Worm (Caenorhabditis elegans) whole organism, L4 larva: ENCODE results near the gene mdt-30.

Experiments used
- D1046.2 ChIP-seq: fragments of 200-800 bp; sonication (Bioruptor generic); IDR thresholded peaks from 2 replicates; pipeline ENCODE4 v1.3.6; 2022; ENCODE audit warnings: missing genetic modification characterization, missing compliant biosample characterization
- F44E2.7 ChIP-seq: fragments of 200-800 bp; sonication (Bioruptor generic); IDR thresholded peaks from 2 replicates; pipeline ENCODE4 v2.1.2; 2022; ENCODE audit warnings: missing genetic modification characterization, missing compliant biosample characterization
- F49E8.2 ChIP-seq: sonication (generic microtip); optimal IDR thresholded peaks from 2 replicates; lab custom pipeline; 2016; ENCODE audit warnings: missing compliant biosample characterization, mild to moderate bottlenecking, missing genetic modification characterization, borderline replicate concordance
- Y105C5A.15 ChIP-seq: fragments of 200-800 bp; sonication (Bioruptor generic); IDR thresholded peaks from 2 replicates; pipeline ENCODE4 v1.3.6; 2022; ENCODE audit warnings: missing genetic modification characterization, missing compliant biosample characterization
- aha-1 ChIP-seq: fragments of 150-350 bp; peaks from one replicate; lab custom pipeline; 2014; ENCODE audit warnings: missing biosample characterization, missing genetic modification characterization
- arid-1 ChIP-seq: fragments of 200-800 bp; sonication (Bioruptor generic); conservative IDR thresholded peaks from 2 replicates; pipeline ENCODE4 v1.3.6; 2022; ENCODE audit warnings: missing genetic modification reagents, missing genetic modification characterization, missing compliant biosample characterization
- attf-4 ChIP-seq: sonication (generic microtip); optimal IDR thresholded peaks from 3 replicates; lab custom pipeline; 2017; ENCODE audit warnings: missing biosample characterization, missing genetic modification characterization
- ceh-20 ChIP-seq: fragments of 200-800 bp; sonication (Bioruptor generic); IDR thresholded peaks from 2 replicates; pipeline ENCODE4 v1.3.6; 2022; ENCODE audit warnings: missing genetic modification reagents, missing genetic modification characterization, missing compliant biosample characterization
- ceh-28 ChIP-seq: fragments of 150-350 bp; optimal IDR thresholded peaks from 2 replicates; lab custom pipeline; 2014; ENCODE audit warnings: missing biosample characterization, missing genetic modification reagents, missing genetic modification characterization
- ctbp-1 ChIP-seq: fragments of 200-800 bp; sonication (Bioruptor generic); IDR thresholded peaks from 2 replicates; pipeline ENCODE4 v1.3.6; 2022; ENCODE audit warnings: missing genetic modification reagents, missing genetic modification characterization, missing compliant biosample characterization
- daf-16 ChIP-seq, 3 experiments: sonication (generic microtip); optimal IDR thresholded peaks; 2 replicates each; lab custom pipeline; 2016 to 2017; ENCODE audit warnings: missing genetic modification characterization in 3 of 3, missing genetic modification reagents in 3 of 3, mild to moderate bottlenecking in 2 of 3, missing compliant biosample characterization in 2 of 3, missing biosample characterization in 1 of 3, moderate library complexity in 1 of 3
- daf-19 ChIP-seq: fragments of 200-800 bp; sonication (Bioruptor generic); conservative IDR thresholded peaks from 2 replicates; pipeline ENCODE4 v1.3.6; 2022; ENCODE audit warnings: missing genetic modification characterization, missing compliant biosample characterization
- daf-8 ChIP-seq: fragments of 200-800 bp; sonication (Bioruptor generic); IDR thresholded peaks from 2 replicates; pipeline ENCODE4 v1.3.6; 2022; ENCODE audit warnings: missing genetic modification characterization, missing compliant biosample characterization
- dmd-6 ChIP-seq: fragments of 200-800 bp; sonication (Bioruptor generic); IDR thresholded peaks from 2 replicates; pipeline ENCODE4 v1.3.6; 2022; ENCODE audit warnings: missing genetic modification reagents, missing genetic modification characterization, missing compliant biosample characterization
- duxl-1 ChIP-seq: sonication (generic microtip); optimal IDR thresholded peaks from 2 replicates; lab custom pipeline; 2016; ENCODE audit warnings: mild to moderate bottlenecking, missing genetic modification characterization, moderate library complexity, missing compliant biosample characterization; ENCODE audit not compliant: poor library complexity
- dve-1 ChIP-seq: sonication (generic microtip); optimal IDR thresholded peaks from 2 replicates; lab custom pipeline; 2017; ENCODE audit warnings: antibody characterized with exemption, mild to moderate bottlenecking, missing genetic modification characterization, missing compliant biosample characterization; ENCODE audit not compliant: insufficient read depth
- fkh-10 ChIP-seq: fragments of 150-350 bp; optimal IDR thresholded peaks from 2 replicates; lab custom pipeline; 2014; ENCODE audit warnings: missing biosample characterization, missing genetic modification reagents, missing genetic modification characterization
- gei-8 ChIP-seq: fragments of 200-800 bp; sonication (Bioruptor generic); optimal IDR thresholded peaks from 2 replicates; lab custom pipeline; 2018; ENCODE audit warnings: mild to moderate bottlenecking, missing genetic modification characterization, missing compliant biosample characterization
- hif-1 ChIP-seq, 2 experiments: sonication (generic microtip); optimal IDR thresholded peaks; 2 replicates each; lab custom pipeline; 2016 to 2017; ENCODE audit warnings: missing compliant biosample characterization in 2 of 2, missing genetic modification characterization in 2 of 2, missing genetic modification reagents in 2 of 2, missing genotype in 2 of 2, mild to moderate bottlenecking in 1 of 2
- hlh-11 ChIP-seq: fragments of 200-800 bp; sonication (Bioruptor generic); optimal IDR thresholded peaks from 2 replicates; lab custom pipeline; 2018; ENCODE audit warnings: mild to moderate bottlenecking, missing genetic modification characterization, missing compliant biosample characterization
- hmg-1.1 ChIP-seq: fragments of 200-800 bp; sonication (Bioruptor generic); IDR thresholded peaks from 2 replicates; pipeline ENCODE4 v1.3.6; 2022; ENCODE audit warnings: missing genetic modification reagents, missing genetic modification characterization, missing compliant biosample characterization
- jun-1 ChIP-seq: fragments of 150-350 bp; optimal IDR thresholded peaks from 2 replicates; lab custom pipeline; 2014; ENCODE audit warnings: missing biosample characterization, missing genetic modification reagents, missing genetic modification characterization
- lim-7 ChIP-seq: fragments of 200-800 bp; sonication (Bioruptor generic); IDR thresholded peaks from 2 replicates; pipeline ENCODE4 v1.3.6; 2022; ENCODE audit warnings: missing genetic modification characterization, missing compliant biosample characterization
- lin-1 ChIP-seq: fragments of 200-800 bp; sonication (Bioruptor generic); IDR thresholded peaks from 2 replicates; pipeline ENCODE4 v1.3.6; 2022; ENCODE audit warnings: missing genetic modification reagents, missing genetic modification characterization, missing compliant biosample characterization
- lin-13 ChIP-seq: fragments of 150-350 bp; optimal IDR thresholded peaks from 2 replicates; lab custom pipeline; 2014; ENCODE audit warnings: missing biosample characterization, missing genetic modification reagents, missing genetic modification characterization
- lin-15B ChIP-seq: fragments of 150-350 bp; sonication (generic microtip); optimal IDR thresholded peaks from 3 replicates; lab custom pipeline; 2014; ENCODE audit warnings: missing biosample characterization, missing genetic modification characterization
- lsy-2 ChIP-seq, 2 experiments: fragments of 150-350 bp in 1 of 2; sonication (generic microtip) in 1 of 2; optimal IDR thresholded peaks; 2 replicates each; lab custom pipeline; 2014 to 2017; ENCODE audit warnings: missing biosample characterization in 2 of 2, missing genetic modification characterization in 2 of 2
- madf-9 ChIP-seq: fragments of 200-800 bp; sonication (Bioruptor generic); conservative IDR thresholded peaks from 2 replicates; pipeline ENCODE4 v1.3.6; 2022; ENCODE audit warnings: missing genetic modification reagents, missing genetic modification characterization, missing compliant biosample characterization
- mdl-1 ChIP-seq, 2 experiments: fragments of 150-350 bp in 1 of 2; sonication (generic microtip) in 1 of 2; optimal IDR thresholded peaks; 2 replicates each; lab custom pipeline; 2014 to 2017; ENCODE audit warnings: missing biosample characterization in 2 of 2, missing genetic modification characterization in 2 of 2
- mes-2 ChIP-seq: sonication (generic microtip); optimal IDR thresholded peaks from 2 replicates; lab custom pipeline; 2016; ENCODE audit warnings: missing genotype, mild to moderate bottlenecking, missing genetic modification characterization, missing compliant biosample characterization; ENCODE audit not compliant: poor library complexity, severe bottlenecking
- mxl-2 ChIP-seq: fragments of 200-800 bp; sonication (Bioruptor generic); conservative IDR thresholded peaks from 2 replicates; pipeline ENCODE4 v1.3.6; 2022; ENCODE audit warnings: missing genetic modification reagents, missing genetic modification characterization, missing compliant biosample characterization
- nhr-10 ChIP-seq: fragments of 150-350 bp; optimal IDR thresholded peaks from 2 replicates; lab custom pipeline; 2014; ENCODE audit warnings: missing biosample characterization, missing genetic modification characterization
- nhr-102 ChIP-seq: sonication (generic microtip); optimal IDR thresholded peaks from 2 replicates; lab custom pipeline; 2016; ENCODE audit warnings: mild to moderate bottlenecking, missing genetic modification characterization, moderate library complexity, missing compliant biosample characterization
- nhr-111 ChIP-seq: fragments of 200-800 bp; sonication (Bioruptor generic); optimal IDR thresholded peaks from 2 replicates; lab custom pipeline; 2018; ENCODE audit warnings: mild to moderate bottlenecking, missing genetic modification characterization, missing compliant biosample characterization
- nhr-25 ChIP-seq: sonication (generic microtip); optimal IDR thresholded peaks from 2 replicates; lab custom pipeline; 2017; ENCODE audit warnings: missing genetic modification characterization, mild to moderate bottlenecking, missing compliant biosample characterization, antibody characterized with exemption, moderate library complexity, borderline replicate concordance; ENCODE audit not compliant: insufficient read depth
- nhr-28 ChIP-seq: fragments of 150-350 bp; optimal IDR thresholded peaks from 2 replicates; lab custom pipeline; 2014; ENCODE audit warnings: missing biosample characterization, missing genetic modification characterization
- nhr-41 ChIP-seq: fragments of 200-800 bp; sonication (Bioruptor generic); IDR thresholded peaks from 2 replicates; pipeline ENCODE4 v1.3.6; 2022; ENCODE audit warnings: missing genetic modification reagents, missing genetic modification characterization, missing compliant biosample characterization
- nhr-42 ChIP-seq: fragments of 200-800 bp; sonication (Bioruptor generic); IDR thresholded peaks from 2 replicates; pipeline ENCODE4 v1.3.6; 2022; ENCODE audit warnings: missing genetic modification characterization, missing compliant biosample characterization
- nhr-6 ChIP-seq: fragments of 150-350 bp; optimal IDR thresholded peaks from 2 replicates; lab custom pipeline; 2014; ENCODE audit warnings: missing biosample characterization, missing genetic modification characterization
- nhr-76 ChIP-seq: fragments of 150-350 bp; optimal IDR thresholded peaks from 2 replicates; lab custom pipeline; 2014; ENCODE audit warnings: missing biosample characterization, missing genetic modification characterization
- pha-4 ChIP-seq, 2 experiments: fragments of 150-350 bp in 1 of 2; fragments of 200-800 bp in 1 of 2; sonication (Bioruptor generic) in 1 of 2; IDR thresholded peaks in 1 of 2; optimal IDR thresholded peaks in 1 of 2; 2 replicates each; pipeline versions ENCODE4 v1.3.6 to Lab custom; 2014 to 2022; ENCODE audit warnings: missing genetic modification characterization in 2 of 2, missing genetic modification reagents in 2 of 2, missing biosample characterization in 1 of 2, missing compliant biosample characterization in 1 of 2
- php-3 ChIP-seq: fragments of 200-800 bp; sonication (Bioruptor generic); IDR thresholded peaks from 2 replicates; pipeline ENCODE4 v1.3.6; 2022; ENCODE audit warnings: missing genetic modification reagents, missing genetic modification characterization, missing compliant biosample characterization
- rbr-2 ChIP-seq: sonication (generic microtip); optimal IDR thresholded peaks from 2 replicates; lab custom pipeline; 2016; ENCODE audit warnings: missing genotype, missing genetic modification characterization, missing compliant biosample characterization
- saeg-2 ChIP-seq: fragments of 200-800 bp; sonication (Bioruptor generic); IDR thresholded peaks from 2 replicates; pipeline ENCODE4 v1.3.6; 2022; ENCODE audit warnings: missing genetic modification reagents, missing genetic modification characterization, missing compliant biosample characterization
- sdz-12 ChIP-seq: fragments of 200-800 bp; sonication (Bioruptor generic); optimal IDR thresholded peaks from 2 replicates; lab custom pipeline; 2018; ENCODE audit warnings: mild to moderate bottlenecking, missing genetic modification characterization, missing compliant biosample characterization
- unc-130 ChIP-seq: sonication (generic microtip); optimal IDR thresholded peaks from 2 replicates; lab custom pipeline; 2016; ENCODE audit warnings: missing genetic modification reagents, missing genetic modification characterization, missing compliant biosample characterization
- vab-7 ChIP-seq: fragments of 200-800 bp; sonication (Bioruptor generic); IDR thresholded peaks from 2 replicates; pipeline ENCODE4 v1.3.6; 2022; ENCODE audit warnings: missing genetic modification reagents, missing genetic modification characterization, missing compliant biosample characterization
- ztf-7 ChIP-seq: fragments of 150-350 bp; optimal IDR thresholded peaks from 2 replicates; lab custom pipeline; 2014; ENCODE audit warnings: missing biosample characterization, missing genetic modification characterization

The mdt-30 gene

ce11 chrIII:7978723-7979122 is 49.1 kb downstream of the mdt-30 start (continued):
- TF ChIP-seq nhr-42 (GFP tag; lab: Robert Waterston, UW), result no peak
- no peak for TF ChIP-seq arid-1 (GFP tag; lab: Robert Waterston, UW)
- TF ChIP-seq nhr-111, result no peak
- TF ChIP-seq mxl-2 (GFP tag; lab: Robert Waterston, UW), result no peak
- peak; percentile 26 for TF ChIP-seq mes-2 (tag; lab: Kevin White, UChicago)
- TF ChIP-seq hmg-1.1, result peak; percentile 54
- TF ChIP-seq fkh-10, result no peak
- TF ChIP-seq nhr-25, result no peak
- TF ChIP-seq pha-4 (GFP tag; IDR thresholded peaks at IDR 0.05; lab: Robert Waterston, UW), result no peak
- TF ChIP-seq pha-4 (tag; optimal IDR thresholded peaks at IDR 0.05; lab: Kevin White, UChicago), result peak; percentile 64
- no peak for TF ChIP-seq sdz-12 (GFP tag; lab: Kevin White, UChicago)
- peak; percentile 6 for TF ChIP-seq jun-1 (tag; lab: Kevin White, UChicago)
- TF ChIP-seq nhr-41, result no peak
- peak; percentile 67 for TF ChIP-seq aha-1 (tag; lab: Kevin White, UChicago)
- no peak for TF ChIP-seq rbr-2 (tag; lab: Kevin White, UChicago)
- TF ChIP-seq php-3 (GFP tag; lab: Robert Waterston, UW), result peak; percentile 51; the same call in 1 of the 2 replicates
- no peak for TF ChIP-seq lin-13 (GFP tag; lab: Kevin White, UChicago)
- TF ChIP-seq mdl-1 (tag; optimal IDR thresholded peaks at IDR 0.05; lab: Kevin White, UChicago), result peak in 1 of 2 experiments; percentile 23
- TF ChIP-seq daf-19, result no peak
- peak; percentile 75 for TF ChIP-seq hlh-11 (tag; lab: Kevin White, UChicago)
- TF ChIP-seq dve-1 (tag; lab: Kevin White, UChicago), result peak; percentile 62
- TF ChIP-seq nhr-76 (tag; lab: Kevin White, UChicago), result no peak
- TF ChIP-seq attf-4 (tag; lab: Kevin White, UChicago), result no peak
- TF ChIP-seq Y105C5A.15 (GFP tag; lab: Robert Waterston, UW), result no peak
- no peak; the same call in 1 of the 2 replicates for TF ChIP-seq dmd-6 (GFP tag; lab: Robert Waterston, UW)
- TF ChIP-seq hif-1 (tag; optimal IDR thresholded peaks at IDR 0.05; lab: Kevin White, UChicago), result no peak
- TF ChIP-seq ceh-28, result no peak
- peak in 1 of 2 experiments; percentile 23 for TF ChIP-seq daf-16 (GFP tag; optimal IDR thresholded peaks at IDR 0.05; lab: Kevin White, UChicago)
- TF ChIP-seq daf-16 (tag; optimal IDR thresholded peaks at IDR 0.05; lab: Kevin White, UChicago), result peak; percentile 92
- peak; percentile 60 for TF ChIP-seq nhr-6 (tag; lab: Kevin White, UChicago)
- peak in 1 of 2 experiments; percentile 44 for TF ChIP-seq lsy-2 (tag; optimal IDR thresholded peaks at IDR 0.05; lab: Kevin White, UChicago)
- no peak for TF ChIP-seq lin-1
- no peak for TF ChIP-seq F49E8.2 (tag; lab: Kevin White, UChicago)
- TF ChIP-seq nhr-10 (tag; lab: Kevin White, UChicago), result no peak
- peak; percentile 16 for TF ChIP-seq ztf-7

DNA sequence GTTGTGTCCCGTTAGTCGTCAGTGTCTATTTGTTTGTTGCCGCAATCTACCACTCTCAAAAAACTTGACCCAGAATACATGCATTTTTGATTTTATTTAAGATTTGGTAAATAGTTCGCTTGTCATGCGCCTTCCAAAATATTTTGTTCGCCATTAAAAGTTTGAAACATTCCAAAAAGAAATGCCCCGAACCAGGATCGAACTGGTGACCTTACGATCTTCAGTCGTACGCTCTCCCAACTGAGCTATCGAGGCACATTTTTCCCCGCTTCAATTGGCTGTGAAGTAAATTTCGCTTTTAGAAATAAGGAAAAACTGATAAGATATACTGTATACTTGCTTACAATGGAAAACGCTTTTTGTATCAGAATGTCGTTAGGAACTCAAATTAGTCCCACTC is 49.6 kb downstream of the mdt-30 start:
- TF ChIP-seq F44E2.7 (GFP tag; lab: Robert Waterston, UW) (0 out of 2 replicates have a peak, but pooled peaks have one; percentile 45), vab-7 (GFP tag; lab: Robert Waterston, UW) (0 out of 2 replicates have a peak, but pooled peaks have one; percentile 48), duxl-1 (tag; lab: Kevin White, UChicago) (peak; percentile 25), aha-1 (tag; lab: Kevin White, UChicago) (peak; percentile 60), lim-7 (GFP tag; lab: Robert Waterston, UW) (peak; percentile 57; the same call in 1 of the 2 replicates), madf-9 (peak; percentile 38; the same call in 1 of the 2 replicates), ceh-20 (peak; percentile 31; the same call in 1 of the 2 replicates), daf-8 (GFP tag; lab: Robert Waterston, UW) (no peak), unc-130 (GFP tag; lab: Kevin White, UChicago) (no peak), gei-8 (GFP tag; lab: Kevin White, UChicago) (peak; percentile 24), nhr-28 (tag; lab: Kevin White, UChicago) (no peak), ctbp-1 (GFP tag; lab: Robert Waterston, UW) (0 out of 2 replicates have a peak, but pooled peaks have one; percentile 19), lin-15B (tag; lab: Kevin White, UChicago) (no peak), D1046.2 (GFP tag; lab: Robert Waterston, UW) (no peak), nhr-102 (tag; lab: Kevin White, UChicago) (no peak), saeg-2 (GFP tag; lab: Robert Waterston, UW) (no peak), F49E8.2 (tag; lab: Kevin White, UChicago) (no peak), nhr-10 (tag; lab: Kevin White, UChicago) (no peak), daf-16 (GFP tag; optimal IDR thresholded peaks at IDR 0.05; lab: Kevin White, UChicago) (no peak), daf-16 (tag; optimal IDR thresholded peaks at IDR 0.05; lab: Kevin White, UChicago) (peak; percentile 15), mes-2 (tag; lab: Kevin White, UChicago) (peak; percentile 15), lin-13 (GFP tag; lab: Kevin White, UChicago) (no peak)
